Worm (Caenorhabditis elegans) whole organism, L1 larva: ENCODE measurements around the gene W05H9.4.

Experiments
- ama-1 ChIP-seq: fragments of 150-350 bp; optimal IDR thresholded peaks from 2 replicates; lab custom pipeline; 2014
- ceh-63 ChIP-seq: fragments of 200-800 bp; sonication (Bioruptor generic); optimal IDR thresholded peaks from 2 replicates; lab custom pipeline; 2018; ENCODE audit warnings: mild to moderate bottlenecking, missing genetic modification characterization, missing compliant biosample characterization
- ces-1 ChIP-seq: fragments of 150-350 bp; optimal IDR thresholded peaks from 2 replicates; lab custom pipeline; 2014; ENCODE audit warnings: missing biosample characterization, missing genetic modification reagents, missing genetic modification characterization
- dsc-1 ChIP-seq: sonication (generic microtip); optimal IDR thresholded peaks from 2 replicates; lab custom pipeline; 2016; ENCODE audit warnings: mild to moderate bottlenecking, missing genetic modification characterization, missing compliant biosample characterization
- elt-3 ChIP-seq, 6 experiments: fragments of 150-350 bp in 1 of 6; sonication (generic microtip); optimal IDR thresholded peaks; 2 replicates each; lab custom pipeline; 2017 to 2018; ENCODE audit warnings: missing biosample characterization in 6 of 6, missing genetic modification characterization in 6 of 6, inconsistent platforms in 1 of 6
- lin-39 ChIP-seq: fragments of 150-350 bp; optimal IDR thresholded peaks from 2 replicates; lab custom pipeline; 2014; ENCODE audit warnings: missing biosample characterization, missing genetic modification reagents, missing genetic modification characterization
- nhr-47 ChIP-seq: sonication (generic microtip); optimal IDR thresholded peaks from 2 replicates; lab custom pipeline; 2016; ENCODE audit warnings: mild to moderate bottlenecking, missing genetic modification characterization, moderate library complexity, missing compliant biosample characterization
- nhr-76 ChIP-seq: sonication (generic microtip); optimal IDR thresholded peaks from 2 replicates; lab custom pipeline; 2017; ENCODE audit warnings: missing biosample characterization, missing genetic modification characterization
- rnt-1 ChIP-seq: sonication (generic microtip); optimal IDR thresholded peaks from 2 replicates; lab custom pipeline; 2016; ENCODE audit warnings: mild to moderate bottlenecking, missing genetic modification characterization, moderate library complexity, missing compliant biosample characterization

ce11 chrX:6259081-6259480 lies 4.4 kb upstream of the W05H9.4 start:
- no peak for TF ChIP-seq lin-39 (tag; lab: Kevin White, UChicago)
- TF ChIP-seq ama-1 (lab: Kevin White, UChicago), result no peak
- no peak for TF ChIP-seq dsc-1 (tag; lab: Kevin White, UChicago)
- TF ChIP-seq nhr-76, result no peak
- TF ChIP-seq rnt-1 (tag; lab: Kevin White, UChicago), result peak; percentile 22
- TF ChIP-seq ces-1, result no peak
- no peak for TF ChIP-seq ceh-63 (GFP tag; lab: Kevin White, UChicago)
- TF ChIP-seq elt-3 (tag; optimal IDR thresholded peaks at IDR 0.05; lab: Kevin White, UChicago), result no peak
- no peak for TF ChIP-seq nhr-47 (tag; lab: Kevin White, UChicago)
